Fruit fly (Drosophila melanogaster): ENCODE data around the gene dod.
A peak's percentile ranks its signal among the peaks of the same experiment; 100 is the strongest.

dm6 chrX:21319202-21319772 lies 25.9 kb upstream of the dod start, which contains the start of the genes SLIRP1 and anox:
- TF ChIP-seq CG8301 (tag; optimal IDR thresholded peaks at IDR 0.05): peak; percentile 89
- TF ChIP-seq rn (GFP tag; IDR thresholded peaks at IDR 0.05): 0 out of 2 replicates have a peak, but pooled peaks have one; percentile 26
- TF ChIP-seq CG17806 (tag; optimal IDR thresholded peaks at IDR 0.05): peak; percentile 83
- TF ChIP-seq CG13204 (GFP tag; optimal IDR thresholded peaks at IDR 0.05): no peak
- peak; percentile 82 for TF ChIP-seq Pif1A (GFP tag; optimal IDR thresholded peaks at IDR 0.05)

Data from whole organism, pupa.